Fruit fly (Drosophila melanogaster): ENCODE measurements around the gene CG16704.

CG16704 gene

DNA sequence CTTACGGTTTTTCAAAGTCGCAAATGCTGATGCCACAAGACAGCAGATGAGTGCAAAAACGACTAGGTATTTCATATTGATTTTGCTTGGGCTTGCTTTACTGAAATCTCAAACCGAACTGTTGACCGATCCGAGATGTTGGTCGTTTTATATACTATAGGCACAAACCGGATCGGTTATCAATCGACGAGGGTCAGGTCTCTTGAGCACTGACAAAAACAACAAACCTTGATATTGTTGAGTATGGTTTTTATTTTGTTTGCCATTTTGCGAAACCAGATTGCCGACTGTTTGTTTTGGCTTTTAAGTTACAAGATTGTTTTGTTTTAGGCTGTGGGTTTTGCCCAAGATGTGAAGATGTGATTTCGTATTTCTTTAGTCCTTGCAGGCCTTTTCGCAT is at the start of gene CG16704:
Gene CG16704 (minus strand): TSS at position 122 of the 400 bp plus-strand sequence.
- TF ChIP-seq Hr96 (GFP tag; optimal IDR thresholded peaks at IDR 0.05) (no peak), kay (GFP tag; ENCODE audit: borderline replicate concordance) (no peak), bab1 (GFP tag; optimal IDR thresholded peaks at IDR 0.05) (no peak), CG14711 (tag; optimal IDR thresholded peaks at IDR 0.05) (no peak), CG11617 (GFP tag; optimal IDR thresholded peaks at IDR 0.05) (no peak), cic (GFP tag; optimal IDR thresholded peaks at IDR 0.05) (no peak), Mnt (GFP tag; optimal IDR thresholded peaks at IDR 0.05) (no peak), toe (GFP tag; optimal IDR thresholded peaks at IDR 0.05) (no peak), CG5204 (GFP tag; optimal IDR thresholded peaks at IDR 0.05) (no peak), ovo (GFP tag; optimal IDR thresholded peaks at IDR 0.05) (no peak), CG33017 (tag; optimal IDR thresholded peaks at IDR 0.05) (no peak), Crg-1 (GFP tag; optimal IDR thresholded peaks at IDR 0.05) (no peak), cnc (optimal IDR thresholded peaks at IDR 0.05) (no peak), CG1620 (GFP tag; optimal IDR thresholded peaks at IDR 0.05) (no peak), pad (GFP tag; optimal IDR thresholded peaks at IDR 0.05) (no peak), CG7045 (GFP tag; optimal IDR thresholded peaks at IDR 0.05) (no peak), tj (GFP tag; optimal IDR thresholded peaks at IDR 0.05) (no peak), Clk (GFP tag; optimal IDR thresholded peaks at IDR 0.05) (no peak)

DNA sequence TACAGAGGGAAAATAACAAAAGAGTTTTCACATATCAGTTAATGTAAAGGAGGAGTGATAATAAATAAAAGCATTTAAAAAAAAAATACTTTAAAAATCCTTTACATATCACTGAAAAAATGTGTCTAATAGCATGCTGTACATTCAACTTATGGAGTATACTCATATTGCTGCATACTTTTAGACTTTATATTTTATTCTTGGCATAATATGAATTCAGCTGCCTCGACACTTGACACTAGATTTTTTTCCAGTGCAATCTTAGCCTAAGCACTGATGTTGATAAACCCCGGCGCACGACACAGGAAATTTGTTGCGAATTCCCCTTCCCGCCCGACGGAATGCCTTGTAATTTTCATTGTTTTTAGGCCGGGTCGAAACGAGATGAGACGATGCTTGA is 48.1 kb upstream of the CG16704 start:
- TF ChIP-seq CG11617 (GFP tag; optimal IDR thresholded peaks at IDR 0.05) (no peak), CG12768 (GFP tag; optimal IDR thresholded peaks at IDR 0.05) (no peak), tj (GFP tag; optimal IDR thresholded peaks at IDR 0.05) (no peak), Clk (GFP tag; optimal IDR thresholded peaks at IDR 0.05) (no peak), CG5204 (GFP tag; optimal IDR thresholded peaks at IDR 0.05) (no peak), pad (GFP tag; optimal IDR thresholded peaks at IDR 0.05) (no peak), Hr96 (GFP tag; optimal IDR thresholded peaks at IDR 0.05) (no peak), Mnt (GFP tag; optimal IDR thresholded peaks at IDR 0.05) (no peak), CG14711 (tag; optimal IDR thresholded peaks at IDR 0.05) (no peak), CG7101 (tag; optimal IDR thresholded peaks at IDR 0.05) (no peak), kay (GFP tag; ENCODE audit: borderline replicate concordance) (no peak), CG7045 (GFP tag; optimal IDR thresholded peaks at IDR 0.05) (no peak), ovo (GFP tag; optimal IDR thresholded peaks at IDR 0.05) (no peak), bab1 (GFP tag; optimal IDR thresholded peaks at IDR 0.05) (no peak), CG33017 (tag; optimal IDR thresholded peaks at IDR 0.05) (no peak)

DNA sequence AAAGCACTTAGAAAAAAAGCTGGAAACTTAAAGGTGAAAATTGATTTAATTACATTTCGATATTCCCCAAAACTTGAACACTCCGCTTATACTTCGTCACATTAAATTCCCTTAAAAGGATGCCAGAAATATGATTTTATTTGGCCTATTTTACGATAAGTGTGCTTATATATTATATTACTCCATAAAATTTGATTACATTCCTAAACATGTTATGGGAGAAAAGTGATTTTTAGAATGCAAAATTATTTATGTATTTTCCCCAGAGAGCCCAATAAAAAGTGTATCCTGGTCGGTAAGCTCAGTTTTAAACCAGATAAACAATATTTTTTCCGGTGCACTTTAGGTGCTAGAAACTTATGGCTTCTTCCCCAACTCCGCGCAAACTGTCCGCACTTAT is 45.3 kb upstream of the CG16704 start:
- TF ChIP-seq CG5204 (GFP tag; optimal IDR thresholded peaks at IDR 0.05), result no peak
- no peak for TF ChIP-seq Crg-1 (GFP tag; optimal IDR thresholded peaks at IDR 0.05)
- no peak for TF ChIP-seq kay (GFP tag; ENCODE audit: borderline replicate concordance)
- TF ChIP-seq ovo (GFP tag; optimal IDR thresholded peaks at IDR 0.05), result no peak
- no peak for TF ChIP-seq CG14711 (tag; optimal IDR thresholded peaks at IDR 0.05)
- no peak for TF ChIP-seq bab1 (GFP tag; optimal IDR thresholded peaks at IDR 0.05)
- TF ChIP-seq CG12768 (GFP tag; optimal IDR thresholded peaks at IDR 0.05), result no peak
- no peak for TF ChIP-seq Mnt (GFP tag; optimal IDR thresholded peaks at IDR 0.05)
- no peak for TF ChIP-seq cic (GFP tag; optimal IDR thresholded peaks at IDR 0.05)
- no peak for TF ChIP-seq CG7045 (GFP tag; optimal IDR thresholded peaks at IDR 0.05)

DNA sequence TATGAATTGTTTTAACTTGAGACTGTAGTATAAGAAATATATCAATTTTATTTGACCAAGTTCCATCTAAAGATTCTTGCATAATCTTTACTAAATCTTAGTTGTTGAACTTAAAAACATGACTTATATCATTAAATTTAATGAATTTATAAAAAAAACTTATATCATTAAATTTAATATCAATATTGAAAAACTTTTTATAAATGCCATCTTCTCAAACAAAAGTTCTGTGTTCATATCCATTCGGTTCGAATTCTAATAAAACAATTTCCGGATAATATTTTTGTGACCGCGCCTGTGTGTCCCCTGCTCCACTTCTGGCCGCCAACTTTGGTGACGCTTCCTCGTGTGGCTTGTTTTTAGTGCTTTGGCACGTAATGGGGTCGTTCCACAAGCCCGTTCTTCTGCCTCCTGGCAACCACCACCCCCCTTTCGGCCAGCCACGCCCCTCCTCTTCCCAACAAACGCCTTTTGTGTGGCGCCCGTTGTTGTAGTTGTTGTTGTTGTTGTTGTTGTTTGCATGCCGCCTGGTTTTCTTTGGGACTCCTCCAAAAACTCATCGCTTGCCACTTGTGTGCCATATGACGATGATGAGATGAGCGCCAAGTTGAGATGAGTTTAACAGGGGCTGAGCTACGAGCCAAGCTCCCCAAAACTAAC is 44.7 kb upstream of the CG16704 start:
- TF ChIP-seq Clk (GFP tag; optimal IDR thresholded peaks at IDR 0.05) (no peak), Mnt (GFP tag; optimal IDR thresholded peaks at IDR 0.05) (no peak), CG14711 (tag; optimal IDR thresholded peaks at IDR 0.05) (no peak), ovo (GFP tag; optimal IDR thresholded peaks at IDR 0.05) (no peak)

DNA sequence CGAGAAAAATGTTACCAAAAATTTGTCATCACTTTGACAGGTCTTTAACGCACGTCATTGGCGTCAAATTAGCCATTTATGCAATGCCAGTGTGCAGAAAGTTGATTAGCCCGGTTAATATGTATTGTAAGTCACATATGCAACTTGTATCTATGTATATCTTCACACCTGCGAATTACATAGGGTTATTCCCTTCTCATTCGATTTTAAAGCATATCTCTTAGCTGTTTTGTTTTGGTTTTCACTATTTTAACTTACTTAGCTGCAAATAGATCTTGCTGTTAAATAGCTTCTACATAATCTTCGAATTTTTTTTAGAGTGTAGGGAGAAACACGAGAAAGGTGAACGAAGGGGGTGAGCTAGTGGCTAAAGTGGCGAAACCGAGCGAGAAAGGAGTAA is 38.7 kb upstream of the CG16704 start:
- no peak for TF ChIP-seq Crg-1 (GFP tag; optimal IDR thresholded peaks at IDR 0.05)
- no peak for TF ChIP-seq CG11617 (GFP tag; optimal IDR thresholded peaks at IDR 0.05)
- TF ChIP-seq pad (GFP tag; optimal IDR thresholded peaks at IDR 0.05), result no peak
- no peak for TF ChIP-seq bab1 (GFP tag; optimal IDR thresholded peaks at IDR 0.05)
- no peak for TF ChIP-seq cnc (optimal IDR thresholded peaks at IDR 0.05)
- TF ChIP-seq toe (GFP tag; optimal IDR thresholded peaks at IDR 0.05), result no peak
- no peak for TF ChIP-seq CG14711 (tag; optimal IDR thresholded peaks at IDR 0.05)
- TF ChIP-seq CG1620 (GFP tag; optimal IDR thresholded peaks at IDR 0.05), result no peak
- TF ChIP-seq Mnt (GFP tag; optimal IDR thresholded peaks at IDR 0.05), result no peak
- no peak for TF ChIP-seq CG7101 (tag; optimal IDR thresholded peaks at IDR 0.05)
- TF ChIP-seq CG7045 (GFP tag; optimal IDR thresholded peaks at IDR 0.05), result no peak
- no peak for TF ChIP-seq Clk (GFP tag; optimal IDR thresholded peaks at IDR 0.05)

DNA sequence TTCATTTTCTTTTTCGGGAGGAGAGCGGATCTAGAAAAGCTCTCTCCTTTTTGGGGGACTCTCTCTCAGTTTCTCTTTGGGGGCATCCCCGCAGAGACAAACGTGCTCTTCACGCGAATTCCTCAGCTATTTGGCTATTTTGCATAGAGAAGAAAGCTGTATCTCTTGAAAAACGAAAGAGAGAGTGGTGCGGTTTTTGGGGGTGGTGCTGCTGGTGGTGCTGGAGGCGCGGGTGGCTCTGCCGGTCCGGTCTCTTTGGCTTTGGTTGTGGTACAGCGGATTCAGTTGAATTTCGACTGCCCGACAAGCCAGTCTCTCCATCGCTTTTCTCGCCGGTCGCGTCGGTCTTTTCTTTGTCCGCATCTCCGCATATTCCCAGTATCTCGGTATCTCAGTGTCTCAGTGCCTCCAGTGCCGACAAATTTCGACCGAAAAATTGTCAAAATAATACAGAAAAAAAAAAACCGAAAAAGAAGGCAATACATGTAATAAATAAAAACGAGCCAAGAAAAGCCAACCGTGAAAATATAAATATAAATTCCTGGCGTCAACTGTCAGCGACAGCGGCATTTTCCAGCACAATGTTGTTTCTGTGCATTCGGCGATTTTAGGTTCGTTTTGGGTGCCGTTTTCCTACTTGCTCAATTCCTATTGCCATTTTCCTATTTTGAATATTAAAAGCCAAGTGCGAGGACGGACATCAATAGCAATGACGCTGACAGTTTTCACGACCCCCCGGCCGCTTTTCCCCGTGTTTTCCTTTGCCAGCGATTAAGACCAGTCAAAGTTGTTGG is 38.0 kb upstream of the CG16704 start, which contains the start of gene CG10019:
Gene CG10019 (plus strand): TSS at position 285 of the 794 bp plus-strand sequence.
- TF ChIP-seq kay (GFP tag; ENCODE audit: borderline replicate concordance), result peak; percentile 65
- TF ChIP-seq CG1620 (GFP tag; optimal IDR thresholded peaks at IDR 0.05), result no peak
- no peak for TF ChIP-seq Clk (GFP tag; optimal IDR thresholded peaks at IDR 0.05)
